Fruit fly (Drosophila melanogaster): ENCODE data around the gene Prps.

- TF ChIP-seq cic (GFP tag; optimal IDR thresholded peaks at IDR 0.05): no peak
- no peak for TF ChIP-seq bab1 (GFP tag; optimal IDR thresholded peaks at IDR 0.05)
- TF ChIP-seq CG1620 (GFP tag; optimal IDR thresholded peaks at IDR 0.05): no peak
Measured at dm6 chr3L:9694867-9695236, 1.6 kb downstream of the Prps start.

Data from whole organism, adult.